Fruit fly (Drosophila melanogaster) whole organism, wandering third instar larva: ENCODE results near the gene pzg.

Experiments used
- Dfd ChIP-seq: fragments of >200 bp; optimal IDR thresholded peaks from 2 replicates; lab custom pipeline; 2017; ENCODE audit warnings: missing biosample characterization, missing genetic modification characterization
- Dif ChIP-seq: fragments of 200-275, 200-300 bp; sonication (Bioruptor generic); optimal IDR thresholded peaks from 2 replicates; lab custom pipeline; 2018; ENCODE audit warnings: missing biosample characterization, missing genetic modification characterization; ENCODE audit not compliant: partially characterized antibody
- GATAd ChIP-seq: sonication (Bioruptor generic); optimal IDR thresholded peaks from 2 replicates; lab custom pipeline; 2016; ENCODE audit warnings: missing biosample characterization, missing genetic modification characterization
- Hr83 ChIP-seq: fragments of 200-300 bp; sonication (Bioruptor generic); optimal IDR thresholded peaks from 2 replicates; lab custom pipeline; 2016; ENCODE audit warnings: missing biosample characterization, mild to moderate bottlenecking, missing genetic modification characterization, moderate library complexity; ENCODE audit not compliant: poor library complexity, severe bottlenecking
- N ChIP-seq: fragments of >200 bp; optimal IDR thresholded peaks from 2 replicates; lab custom pipeline; 2018; ENCODE audit warnings: missing biosample characterization, missing external identifiers, missing genetic modification characterization
- OdsH ChIP-seq: fragments of 200-800 bp; sonication (Bioruptor generic); optimal IDR thresholded peaks from 2 replicates; lab custom pipeline; 2016; ENCODE audit warnings: missing biosample characterization, mild to moderate bottlenecking, missing genetic modification characterization
- Rel ChIP-seq, 2 experiments: fragments of 200-800 bp; sonication (Bioruptor generic) in 1 of 2; optimal IDR thresholded peaks; 2 replicates in 1 of 2; 3 replicates in 1 of 2; lab custom pipeline; 2016 to 2019; ENCODE audit warnings: mild to moderate bottlenecking in 2 of 2, missing biosample characterization in 2 of 2, missing genetic modification characterization in 2 of 2, moderate library complexity in 1 of 2
- Sp1 ChIP-seq: fragments of 200-800 bp; sonication (Bioruptor generic); optimal IDR thresholded peaks from 3 replicates; lab custom pipeline; 2019; ENCODE audit warnings: missing biosample characterization, mild to moderate bottlenecking, missing genetic modification characterization, moderate library complexity
- foxo ChIP-seq, 2 experiments: fragments of 200-800 bp; sonication (Bioruptor generic); optimal IDR thresholded peaks; 2 replicates in 1 of 2; 3 replicates in 1 of 2; lab custom pipeline; 2016 to 2017; ENCODE audit warnings: missing biosample characterization in 2 of 2, missing genetic modification characterization in 2 of 2
- fru ChIP-seq: fragments of 200-800 bp; sonication (Bioruptor generic); optimal IDR thresholded peaks from 3 replicates; lab custom pipeline; 2016; ENCODE audit warnings: missing biosample characterization, mild to moderate bottlenecking, missing genetic modification characterization
- psq ChIP-seq: fragments of 200-800 bp; sonication (Bioruptor generic); optimal IDR thresholded peaks from 3 replicates; lab custom pipeline; 2017; ENCODE audit warnings: missing biosample characterization, mild to moderate bottlenecking, missing genetic modification characterization, moderate library complexity
- sv ChIP-seq: fragments of 200-800 bp; sonication (Bioruptor generic); optimal IDR thresholded peaks from 3 replicates; lab custom pipeline; 2016; ENCODE audit warnings: missing biosample characterization, missing genetic modification characterization
- usp ChIP-seq: fragments of >200 bp; optimal IDR thresholded peaks from 2 replicates; lab custom pipeline; 2017; ENCODE audit warnings: missing biosample characterization, missing genetic modification characterization

dm6 chr3L:21277897-21278530 lies 7.9 kb upstream of the pzg start:
- no peak for TF ChIP-seq N
- TF ChIP-seq usp (GFP tag; lab: Kevin White, UChicago): no peak
- no peak for TF ChIP-seq GATAd
- TF ChIP-seq Hr83 (GFP tag; lab: Kevin White, UChicago): no peak
- TF ChIP-seq foxo (GFP tag; optimal IDR thresholded peaks at IDR 0.05; lab: Kevin White, UChicago): no peak
- no peak for TF ChIP-seq psq (GFP tag; lab: Kevin White, UChicago)
- no peak for TF ChIP-seq Dfd (GFP tag; lab: Kevin White, UChicago)
- TF ChIP-seq sv (GFP tag; lab: Kevin White, UChicago): no peak
- no peak for TF ChIP-seq Sp1 (GFP tag; lab: Kevin White, UChicago)
- TF ChIP-seq Dif: no peak
- no peak for TF ChIP-seq OdsH (GFP tag; lab: Kevin White, UChicago)
- no peak for TF ChIP-seq fru (GFP tag; lab: Kevin White, UChicago)
- no peak for TF ChIP-seq Rel (GFP tag; optimal IDR thresholded peaks at IDR 0.05; lab: Kevin White, UChicago)
- peak; percentile 15 for TF ChIP-seq Rel (tag; optimal IDR thresholded peaks at IDR 0.05; lab: Kevin White, UChicago)
